Worm (Caenorhabditis elegans) whole organism, L4 larva: ENCODE results near the gene F11A5.18.

Experiments
- R02D3.7 ChIP-seq: fragments of 150-350 bp; sonication (generic microtip); optimal IDR thresholded peaks from 3 replicates; lab custom pipeline; 2014; ENCODE audit warnings: missing biosample characterization, missing genetic modification characterization
- arid-1 ChIP-seq: fragments of 200-800 bp; sonication (Bioruptor generic); conservative IDR thresholded peaks from 2 replicates; pipeline ENCODE4 v1.3.6; 2022; ENCODE audit warnings: missing genetic modification reagents, missing genetic modification characterization, missing compliant biosample characterization
- dmd-9 ChIP-seq: fragments of 200-800 bp; sonication (Bioruptor generic); IDR thresholded peaks from 2 replicates; pipeline ENCODE4 v1.3.6; 2022; ENCODE audit warnings: missing genetic modification reagents, missing genetic modification characterization, missing compliant biosample characterization
- egl-27 ChIP-seq: sonication (generic microtip); optimal IDR thresholded peaks from 3 replicates; lab custom pipeline; 2017; ENCODE audit warnings: missing biosample characterization, missing genetic modification reagents, missing genetic modification characterization
- fos-1 ChIP-seq: fragments of 150-350 bp; optimal IDR thresholded peaks from 2 replicates; lab custom pipeline; 2014; ENCODE audit warnings: missing biosample characterization, missing genetic modification characterization
- lin-13 ChIP-seq: fragments of 150-350 bp; optimal IDR thresholded peaks from 2 replicates; lab custom pipeline; 2014; ENCODE audit warnings: missing biosample characterization, missing genetic modification reagents, missing genetic modification characterization
- lin-39 ChIP-seq: fragments of 150-350 bp; optimal IDR thresholded peaks from 2 replicates; lab custom pipeline; 2014; ENCODE audit warnings: missing biosample characterization, missing genetic modification reagents, missing genetic modification characterization
- nhr-76 ChIP-seq: fragments of 150-350 bp; optimal IDR thresholded peaks from 2 replicates; lab custom pipeline; 2014; ENCODE audit warnings: missing biosample characterization, missing genetic modification characterization
- pqm-1 ChIP-seq: sonication (generic microtip); optimal IDR thresholded peaks from 2 replicates; lab custom pipeline; 2017; ENCODE audit warnings: missing biosample characterization, missing genetic modification characterization
- rbr-2 ChIP-seq: sonication (generic microtip); optimal IDR thresholded peaks from 2 replicates; lab custom pipeline; 2016; ENCODE audit warnings: missing genotype, missing genetic modification characterization, missing compliant biosample characterization
- saeg-2 ChIP-seq: fragments of 200-800 bp; sonication (Bioruptor generic); IDR thresholded peaks from 2 replicates; pipeline ENCODE4 v1.3.6; 2022; ENCODE audit warnings: missing genetic modification reagents, missing genetic modification characterization, missing compliant biosample characterization
- tra-1 ChIP-seq: fragments of 200-800 bp; sonication (Bioruptor generic); IDR thresholded peaks from 2 replicates; pipeline ENCODE4 v1.3.6; 2022; ENCODE audit warnings: missing genetic modification reagents, missing genetic modification characterization, missing compliant biosample characterization
- unc-62 ChIP-seq, 3 experiments: fragments of 150-350 bp in 1 of 3; sonication (generic microtip); optimal IDR thresholded peaks in 2 of 3; peaks in 1 of 3; 1 replicate in 1 of 3; 2 replicates in 2 of 3; lab custom pipeline; 2014 to 2017; ENCODE audit warnings: missing biosample characterization in 3 of 3, missing genetic modification characterization in 3 of 3, missing genetic modification reagents in 3 of 3, missing genotype in 1 of 3

DNA sequence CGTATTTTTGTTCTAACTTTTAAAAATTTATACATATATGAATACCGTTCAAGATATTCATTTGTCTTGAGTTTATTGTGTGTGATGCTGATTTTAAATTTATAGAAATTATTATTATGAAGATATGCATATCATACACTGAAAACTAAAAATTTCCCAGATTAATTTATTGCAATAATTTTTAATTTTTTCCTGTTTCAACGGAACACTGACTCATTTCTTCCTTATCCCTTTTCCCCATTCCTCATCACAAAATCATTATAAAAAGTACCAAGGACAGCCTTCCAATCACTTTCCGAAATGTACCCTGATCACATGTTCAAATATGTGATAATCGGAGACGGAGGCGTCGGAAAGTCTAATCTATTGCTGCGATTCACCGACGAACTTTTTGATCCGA is 8.1 kb upstream of the F11A5.18 start, which contains the start of gene rabr-4:
- TF ChIP-seq saeg-2 (GFP tag; lab: Robert Waterston, UW) (no peak), rbr-2 (tag; lab: Kevin White, UChicago) (no peak), dmd-9 (no peak), unc-62 (GFP tag; optimal IDR thresholded peaks at IDR 0.05 in 1 of 2; lab: Kevin White, UChicago) (no peak), unc-62 (tag; optimal IDR thresholded peaks at IDR 0.05; lab: Kevin White, UChicago) (no peak), R02D3.7 (tag; lab: Kevin White, UChicago) (no peak), lin-13 (GFP tag; lab: Kevin White, UChicago) (no peak), egl-27 (no peak), fos-1 (tag; lab: Kevin White, UChicago) (no peak), nhr-76 (tag; lab: Kevin White, UChicago) (no peak), pqm-1 (tag; lab: Kevin White, UChicago) (no peak), tra-1 (GFP tag; lab: Robert Waterston, UW) (no peak), lin-39 (no peak), arid-1 (GFP tag; lab: Robert Waterston, UW) (no peak)
